Fruit fly (Drosophila melanogaster) whole organism, embryonic: ENCODE results near the gene CG17855.

Experiments used
- ATbp ChIP-seq: fragments of 200-800 bp; sonication (Bioruptor generic); optimal IDR thresholded peaks from 2 replicates; lab custom pipeline; 2017; ENCODE audit warnings: missing biosample characterization, mild to moderate bottlenecking, missing genetic modification characterization, missing genetic modification reagents
- Aef1 ChIP-seq: fragments of 200-800 bp; sonication (Bioruptor generic); IDR thresholded peaks from 3 replicates; pipeline ENCODE4 v1.3.6; 2022; ENCODE audit warnings: missing biosample characterization, missing genetic modification characterization
- CG1024 ChIP-seq: fragments of 200-800 bp; sonication (Bioruptor generic); IDR thresholded peaks from 2 replicates; pipeline ENCODE4 v1.3.6; 2022; ENCODE audit warnings: missing biosample characterization, missing genetic modification characterization
- CG10979 ChIP-seq: fragments of 200-800 bp; sonication (Bioruptor generic); optimal IDR thresholded peaks from 2 replicates; lab custom pipeline; 2018; ENCODE audit warnings: missing biosample characterization, mild to moderate bottlenecking, missing genetic modification characterization, moderate library complexity
- CG11560 ChIP-seq: fragments of 200-800 bp; sonication (Bioruptor generic); IDR thresholded peaks from 3 replicates; pipeline ENCODE4 v1.3.6; 2022; ENCODE audit warnings: missing biosample characterization, missing genetic modification characterization
- CG12769 ChIP-seq: fragments of 200-800 bp; sonication (Bioruptor generic); optimal IDR thresholded peaks from 2 replicates; lab custom pipeline; 2019; ENCODE audit warnings: missing biosample characterization, mild to moderate bottlenecking, missing genetic modification characterization, moderate library complexity
- CG13894 ChIP-seq: fragments of 200-800 bp; sonication (Bioruptor generic); optimal IDR thresholded peaks from 3 replicates; lab custom pipeline; 2018; ENCODE audit warnings: missing biosample characterization, mild to moderate bottlenecking, missing genetic modification characterization, moderate library complexity
- CG14710 ChIP-seq: fragments of 200-800 bp; sonication (Bioruptor generic); optimal IDR thresholded peaks from 3 replicates; lab custom pipeline; 2019; ENCODE audit warnings: missing biosample characterization, mild to moderate bottlenecking, missing genetic modification characterization, moderate library complexity
- CG15073 ChIP-seq: fragments of 200-800 bp; sonication (Bioruptor generic); optimal IDR thresholded peaks from 2 replicates; lab custom pipeline; 2016; ENCODE audit warnings: missing biosample characterization, missing genetic modification characterization
- CG15269 ChIP-seq: fragments of 200-800 bp; sonication (Bioruptor generic); optimal IDR thresholded peaks from 2 replicates; lab custom pipeline; 2018; ENCODE audit warnings: missing biosample characterization, mild to moderate bottlenecking, missing genetic modification characterization, moderate library complexity
- CG16863 ChIP-seq: fragments of 200-800 bp; sonication (Bioruptor generic); optimal IDR thresholded peaks from 3 replicates; lab custom pipeline; 2016; ENCODE audit warnings: missing biosample characterization, missing genetic modification characterization
- CG17328 ChIP-seq: fragments of 200-800 bp; sonication (Bioruptor generic); IDR thresholded peaks from 2 replicates; pipeline ENCODE4 v1.3.6; 2022; ENCODE audit warnings: missing biosample characterization, missing genetic modification characterization
- CG2678 ChIP-seq: fragments of 200-800 bp; sonication (Bioruptor generic); optimal IDR thresholded peaks from 3 replicates; lab custom pipeline; 2019; ENCODE audit warnings: missing biosample characterization, mild to moderate bottlenecking, missing genetic modification characterization, moderate library complexity
- CG2875 ChIP-seq: fragments of 200-800 bp; sonication (Bioruptor generic); optimal IDR thresholded peaks from 2 replicates; lab custom pipeline; 2017; ENCODE audit warnings: missing biosample characterization, mild to moderate bottlenecking, missing genetic modification characterization, missing genetic modification reagents
- CG31388 ChIP-seq: fragments of 200-800 bp; sonication (Bioruptor generic); optimal IDR thresholded peaks from 2 replicates; lab custom pipeline; 2016; ENCODE audit warnings: missing biosample characterization, missing genetic modification characterization
- CG32532 ChIP-seq: fragments of 200-800 bp; sonication (Bioruptor generic); IDR thresholded peaks from 2 replicates; pipeline ENCODE4 v1.3.6; 2022; ENCODE audit warnings: missing biosample characterization, missing genetic modification characterization
- CG32767 ChIP-seq: fragments of 200-800 bp; sonication (Bioruptor generic); IDR thresholded peaks from 2 replicates; pipeline ENCODE4 v1.3.6; 2022; ENCODE audit warnings: missing biosample characterization, missing genetic modification characterization
- CG5180 ChIP-seq: fragments of 200-800 bp; sonication (Bioruptor generic); optimal IDR thresholded peaks from 3 replicates; lab custom pipeline; 2017; ENCODE audit warnings: missing biosample characterization, missing genetic modification characterization, mild to moderate bottlenecking, moderate library complexity, missing genetic modification reagents
- CG6175 ChIP-seq: fragments of 200-800 bp; sonication (Bioruptor generic); IDR thresholded peaks from 3 replicates; pipeline ENCODE4 v1.3.6; 2022; ENCODE audit warnings: missing biosample characterization, missing genetic modification characterization
- CG6791 ChIP-seq: fragments of 200-800 bp; sonication (Bioruptor generic); IDR thresholded peaks from 3 replicates; pipeline ENCODE4 v1.3.6; 2022; ENCODE audit warnings: missing biosample characterization, missing genetic modification characterization; ENCODE audit not compliant: partially characterized antibody
- CG7556 ChIP-seq: fragments of 200-800 bp; sonication (Bioruptor generic); optimal IDR thresholded peaks from 2 replicates; lab custom pipeline; 2017; ENCODE audit warnings: missing biosample characterization, mild to moderate bottlenecking, missing genetic modification characterization
- CG7786 ChIP-seq: fragments of 200-800 bp; sonication (Bioruptor generic); optimal IDR thresholded peaks from 2 replicates; lab custom pipeline; 2016; ENCODE audit warnings: missing biosample characterization, missing genetic modification characterization
- CG8290 ChIP-seq, 3 experiments: fragments of 200-800 bp; sonication (Bioruptor generic); optimal IDR thresholded peaks; 2 replicates each; lab custom pipeline; 2016 to 2019; ENCODE audit warnings: missing biosample characterization in 3 of 3, missing genetic modification characterization in 3 of 3, mild to moderate bottlenecking in 2 of 3, moderate library complexity in 1 of 3
- CG9932 ChIP-seq: fragments of 200-800 bp; sonication (Bioruptor generic); IDR thresholded peaks from 2 replicates; pipeline ENCODE4 v1.3.6; 2022; ENCODE audit warnings: missing biosample characterization, missing genetic modification characterization
- Camta ChIP-seq: fragments of 200-800 bp; sonication (Bioruptor generic); optimal IDR thresholded peaks from 2 replicates; lab custom pipeline; 2016; ENCODE audit warnings: missing biosample characterization, missing genetic modification characterization
- CkIIα-i1 ChIP-seq: fragments of 200-800 bp; sonication (Bioruptor generic); IDR thresholded peaks from 2 replicates; pipeline ENCODE4 v1.3.6; 2022; ENCODE audit warnings: missing biosample characterization, missing genetic modification characterization
- Dref ChIP-seq: fragments of 200-800 bp; sonication (Bioruptor generic); IDR thresholded peaks from 2 replicates; pipeline ENCODE4 v1.3.6; 2022; ENCODE audit warnings: missing biosample characterization, missing genetic modification characterization
- Hmr ChIP-seq: fragments of 200-800 bp; sonication (Bioruptor generic); optimal IDR thresholded peaks from 3 replicates; lab custom pipeline; 2017; ENCODE audit warnings: mild to moderate bottlenecking, missing biosample characterization, missing genetic modification reagents, missing genetic modification characterization
- MBD-R2 ChIP-seq: fragments of 200-800 bp; sonication (Bioruptor generic); IDR thresholded peaks from 2 replicates; pipeline ENCODE4 v1.3.6; 2022; ENCODE audit warnings: missing biosample characterization, missing genetic modification characterization
- Med ChIP-seq: fragments of 200-800 bp; sonication (Bioruptor generic); peaks from one replicate; lab custom pipeline; 2016; ENCODE audit warnings: missing biosample characterization, missing genetic modification characterization, mild to moderate bottlenecking, inconsistent platforms, moderate library complexity
- Six4 ChIP-seq: fragments of 200-800 bp; sonication (Bioruptor generic); optimal IDR thresholded peaks from 2 replicates; lab custom pipeline; 2016; ENCODE audit warnings: missing biosample characterization, missing genetic modification characterization
- Spps ChIP-seq: fragments of 200-800 bp; sonication (Bioruptor generic); optimal IDR thresholded peaks from 2 replicates; lab custom pipeline; 2018; ENCODE audit warnings: missing biosample characterization, mild to moderate bottlenecking, missing genetic modification characterization
- abd-A ChIP-seq: fragments of 200-800 bp; sonication (Bioruptor generic); optimal IDR thresholded peaks from 3 replicates; lab custom pipeline; 2019; ENCODE audit warnings: missing biosample characterization, mild to moderate bottlenecking, missing genetic modification characterization, moderate library complexity
- ara ChIP-seq: fragments of 200-800 bp; sonication (Bioruptor generic); IDR thresholded peaks from 2 replicates; pipeline ENCODE4 v1.3.6; 2022; ENCODE audit warnings: missing biosample characterization, missing genetic modification characterization
- ato ChIP-seq: fragments of 200-800 bp; sonication (Bioruptor generic); IDR thresholded peaks from 2 replicates; pipeline ENCODE4 v1.3.6; 2022; ENCODE audit warnings: missing biosample characterization, missing genetic modification characterization; ENCODE audit not compliant: partially characterized antibody
- bsh ChIP-seq, 2 experiments: fragments of 200-800 bp; sonication (Bioruptor generic); optimal IDR thresholded peaks; 2 replicates each; lab custom pipeline; 2017 to 2018; ENCODE audit warnings: mild to moderate bottlenecking in 2 of 2, missing biosample characterization in 2 of 2, missing genetic modification characterization in 2 of 2, moderate library complexity in 1 of 2
- crc ChIP-seq: fragments of 200-800 bp; sonication (Bioruptor generic); optimal IDR thresholded peaks from 2 replicates; lab custom pipeline; 2016; ENCODE audit warnings: missing biosample characterization, missing genetic modification characterization
- croc ChIP-seq: fragments of 200-800 bp; sonication (Bioruptor generic); conservative IDR thresholded peaks from 3 replicates; pipeline ENCODE4 v1.3.6; 2022; ENCODE audit warnings: missing biosample characterization, missing genetic modification characterization
- dati ChIP-seq: fragments of 200-800 bp; sonication (Bioruptor generic); IDR thresholded peaks from 2 replicates; pipeline ENCODE4 v1.3.6; 2022; ENCODE audit warnings: missing biosample characterization, missing genetic modification characterization
- dmrt11E ChIP-seq: fragments of 200-800 bp; sonication (Bioruptor generic); optimal IDR thresholded peaks from 3 replicates; lab custom pipeline; 2018; ENCODE audit warnings: missing biosample characterization, mild to moderate bottlenecking, missing genetic modification characterization, moderate library complexity
- eve ChIP-seq, 2 experiments: fragments of >200 bp; optimal IDR thresholded peaks; 2 replicates each; lab custom pipeline; 2017; ENCODE audit warnings: missing biosample characterization in 2 of 2, missing genetic modification characterization in 2 of 2
- ind ChIP-seq: fragments of 200-800 bp; sonication (Bioruptor generic); optimal IDR thresholded peaks from 3 replicates; lab custom pipeline; 2016; ENCODE audit warnings: missing biosample characterization, missing genetic modification characterization
- jing ChIP-seq: fragments of 200-800 bp; sonication (Bioruptor generic); optimal IDR thresholded peaks from 2 replicates; lab custom pipeline; 2018; ENCODE audit warnings: missing biosample characterization, mild to moderate bottlenecking, missing genetic modification characterization
- kni ChIP-seq: fragments of 200-800 bp; sonication (Bioruptor generic); optimal IDR thresholded peaks from 3 replicates; lab custom pipeline; 2017; ENCODE audit warnings: mild to moderate bottlenecking, missing biosample characterization, missing genetic modification reagents, missing genetic modification characterization
- knrl ChIP-seq: fragments of 200-800 bp; sonication (Bioruptor generic); IDR thresholded peaks from 3 replicates; pipeline ENCODE4 v1.3.6; 2022; ENCODE audit warnings: missing biosample characterization, missing genetic modification characterization; ENCODE audit not compliant: partially characterized antibody
- nerfin-1 ChIP-seq: fragments of 200-800 bp; sonication (Bioruptor generic); optimal IDR thresholded peaks from 3 replicates; lab custom pipeline; 2019; ENCODE audit warnings: missing biosample characterization, mild to moderate bottlenecking, missing genetic modification characterization, moderate library complexity
- rib ChIP-seq: fragments of 200-800 bp; sonication (Bioruptor generic); IDR thresholded peaks from 2 replicates; pipeline ENCODE4 v1.3.6; 2022; ENCODE audit warnings: missing biosample characterization, missing genetic modification characterization
- sd ChIP-seq: fragments of 200-800 bp; sonication (Bioruptor generic); optimal IDR thresholded peaks from 3 replicates; lab custom pipeline; 2018; ENCODE audit warnings: missing biosample characterization, mild to moderate bottlenecking, missing genetic modification characterization, moderate library complexity
- sens ChIP-seq: fragments of 200-800 bp; sonication (Bioruptor generic); peaks from one replicate; lab custom pipeline; 2016; ENCODE audit warnings: missing biosample characterization, missing genetic modification characterization
- shn ChIP-seq: fragments of 200-800 bp; sonication (Bioruptor generic); optimal IDR thresholded peaks from 3 replicates; lab custom pipeline; 2016; ENCODE audit warnings: missing biosample characterization, missing genetic modification characterization

CG17855 gene

DNA sequence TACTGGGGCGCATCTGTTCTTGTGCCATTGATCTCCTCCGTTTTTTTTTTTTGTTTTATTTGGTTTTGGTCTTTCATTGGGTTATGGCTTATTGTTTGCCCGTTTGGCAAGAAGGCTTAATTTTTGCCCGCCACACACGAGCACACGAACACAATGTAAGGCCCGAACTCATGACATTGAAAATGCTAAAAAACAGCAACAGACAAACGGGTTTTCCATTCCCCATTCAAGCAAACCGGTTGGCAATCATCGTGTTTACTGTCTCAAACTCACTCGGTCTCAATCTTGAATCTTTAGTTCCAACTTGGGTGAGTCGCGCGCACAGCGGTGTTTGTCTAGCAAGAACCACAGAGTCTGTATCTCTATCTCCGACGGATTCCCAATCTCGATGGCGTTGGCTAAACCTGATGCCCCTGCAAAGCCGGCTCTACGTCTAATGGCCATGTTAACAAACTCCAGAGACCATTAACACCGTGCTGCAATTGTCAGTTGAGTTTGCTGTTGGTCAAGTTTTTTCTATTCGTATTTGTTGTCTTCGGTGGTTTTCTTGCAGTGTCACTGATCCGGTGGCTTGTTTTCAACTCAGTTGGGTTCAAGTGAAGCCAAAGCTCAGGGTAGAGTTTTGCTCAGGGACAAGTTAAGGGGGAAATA, 31.7 kb upstream of the CG17855 start (continued):
- TF ChIP-seq ATbp (GFP tag; lab: Kevin White, UChicago) (peak; percentile 0), CG9932 (GFP tag; lab: Robert Waterston, UW) (no peak), sens (GFP tag; lab: Kevin White, UChicago) (peak; percentile 75), abd-A (tag; lab: Kevin White, UChicago) (peak; percentile 48), Hmr (peak; percentile 1), dati (GFP tag; lab: Robert Waterston, UW) (no peak), knrl (GFP tag; lab: Robert Waterston, UW) (no peak), Med (GFP tag; lab: Kevin White, UChicago) (peak; percentile 85), Dref (GFP tag; lab: Robert Waterston, UW) (no peak), CG10979 (tag; lab: Kevin White, UChicago) (no peak), CG8290 (GFP tag; optimal IDR thresholded peaks at IDR 0.05; lab: Kevin White, UChicago) (no peak), CG8290 (tag; optimal IDR thresholded peaks at IDR 0.05; lab: Kevin White, UChicago) (peak in 1 of 2 experiments; percentile 48), MBD-R2 (GFP tag; lab: Robert Waterston, UW) (no peak), CG11560 (no peak), bsh (GFP tag; optimal IDR thresholded peaks at IDR 0.05; lab: Kevin White, UChicago) (no peak), nerfin-1 (tag; lab: Kevin White, UChicago) (no peak), CkIIα-i1 (no peak), CG12769 (tag; lab: Kevin White, UChicago) (peak; percentile 87), kni (GFP tag; lab: Kevin White, UChicago) (peak; percentile 65), ind (GFP tag; lab: Kevin White, UChicago) (no peak), CG15269 (tag; lab: Kevin White, UChicago) (peak; percentile 5), ato (GFP tag; lab: Robert Waterston, UW) (no peak), CG7556 (no peak), ara (no peak), dmrt11E (tag; lab: Kevin White, UChicago) (no peak), crc (GFP tag; lab: Kevin White, UChicago) (no peak), shn (GFP tag; lab: Kevin White, UChicago) (no peak), croc (GFP tag; lab: Robert Waterston, UW) (no peak), rib (peak; percentile 53; the same call in 1 of the 2 replicates), CG17328 (no peak), CG14710 (tag; lab: Kevin White, UChicago) (no peak), CG7786 (no peak), CG2875 (GFP tag; lab: Kevin White, UChicago) (no peak), Aef1 (GFP tag; lab: Robert Waterston, UW) (no peak), CG1024 (GFP tag; lab: Robert Waterston, UW) (no peak), CG6791 (GFP tag; lab: Robert Waterston, UW) (no peak), CG13894 (tag; lab: Kevin White, UChicago) (peak; percentile 70), Spps (tag; lab: Kevin White, UChicago) (no peak), CG32532 (GFP tag; lab: Robert Waterston, UW) (0 out of 2 replicates have a peak, but pooled peaks have one; percentile 19), CG16863 (no peak), CG5180 (GFP tag; lab: Kevin White, UChicago) (peak; percentile 30), CG31388 (GFP tag; lab: Kevin White, UChicago) (no peak), CG32767 (GFP tag; lab: Robert Waterston, UW) (no peak), Camta (no peak), eve (GFP tag; optimal IDR thresholded peaks at IDR 0.05; lab: Kevin White, UChicago) (no peak), jing (GFP tag; lab: Kevin White, UChicago) (no peak), Six4 (GFP tag; lab: Kevin White, UChicago) (no peak), CG15073 (GFP tag; lab: Kevin White, UChicago) (no peak), sd (peak; percentile 26), CG6175 (GFP tag; lab: Robert Waterston, UW) (no peak), CG2678 (tag; lab: Kevin White, UChicago) (peak; percentile 13)
